Worm (Caenorhabditis elegans): ENCODE results near the gene degt-1.

- TF ChIP-seq dao-5 (tag; optimal IDR thresholded peaks at IDR 0.05) = no peak
- no peak for TF ChIP-seq him-1 (tag; optimal IDR thresholded peaks at IDR 0.05)
- no peak for TF ChIP-seq W03F9.2 (tag; optimal IDR thresholded peaks at IDR 0.05)
Observed at ce11 chrV:10540024-10540423, at the start of gene degt-1.

All from whole organism, L4/young adult.